Fruit fly (Drosophila melanogaster): Measurements from ENCODE around the gene CG17186.
A peak's percentile ranks its signal among the peaks of the same experiment; 100 is the strongest.

The CG17186 gene

DNA sequence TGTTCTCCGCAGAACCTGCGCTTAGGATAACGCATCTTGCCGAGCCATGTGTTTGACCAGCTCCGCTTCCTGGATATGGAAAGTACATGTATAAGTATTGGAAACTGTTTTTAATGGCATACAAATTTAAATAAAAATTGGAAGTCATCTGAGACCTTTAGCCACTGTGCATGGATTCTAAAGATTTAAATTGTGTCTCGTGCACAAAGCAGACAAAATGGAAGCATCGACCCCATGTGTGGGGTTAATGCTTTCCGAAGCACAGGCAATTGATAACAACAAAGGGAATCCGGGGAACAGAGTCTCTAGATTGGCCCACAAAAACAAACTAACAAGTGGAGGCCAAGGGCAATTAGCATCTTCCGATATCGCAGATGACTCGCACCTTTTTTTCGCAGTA, 24.4 kb upstream of the CG17186 start:
- TF ChIP-seq CG17801 (GFP tag; optimal IDR thresholded peaks at IDR 0.05; ENCODE audit: partially characterized antibody): no peak

DNA sequence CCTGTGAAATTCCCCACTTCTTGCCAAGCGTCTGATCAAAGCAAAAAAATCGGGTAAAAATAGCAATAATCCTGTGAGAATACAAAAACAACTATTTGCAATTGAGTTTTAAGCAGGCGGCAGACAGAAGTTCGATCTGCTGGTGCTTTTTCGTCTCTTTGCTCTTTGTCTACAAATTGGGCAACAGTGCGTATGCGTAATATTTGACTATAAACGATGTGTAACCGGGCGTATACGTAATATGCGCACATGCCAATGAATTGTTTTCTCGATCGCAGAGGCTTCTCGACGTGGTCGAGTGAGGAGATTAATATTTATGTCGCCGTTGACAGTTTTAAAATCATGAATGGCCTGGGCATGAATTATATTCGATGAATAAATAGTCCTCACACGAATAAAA, 18.0 kb upstream of the CG17186 start:
- no peak for TF ChIP-seq CG17801 (GFP tag; optimal IDR thresholded peaks at IDR 0.05; ENCODE audit: partially characterized antibody)

DNA sequence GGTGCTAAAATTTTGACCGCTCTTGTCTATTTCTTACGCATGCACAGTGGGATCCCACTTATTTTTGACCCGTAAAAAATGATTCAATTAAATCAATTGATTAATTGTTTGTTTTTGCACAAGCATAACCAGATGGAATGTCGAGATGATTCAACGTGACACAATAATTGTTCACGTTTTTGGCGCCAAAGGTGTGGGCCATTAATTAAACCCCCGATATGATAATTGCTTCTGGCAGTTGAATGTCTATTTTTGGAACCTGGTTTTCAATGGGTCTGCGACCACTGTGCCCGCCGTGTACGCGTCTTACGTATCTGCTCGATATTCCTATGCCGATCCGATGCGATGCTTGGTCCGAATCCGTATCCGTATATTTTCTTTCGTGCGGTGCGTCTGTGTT, 14.7 kb upstream of the CG17186 start:
- TF ChIP-seq CG17801 (GFP tag; optimal IDR thresholded peaks at IDR 0.05; ENCODE audit: partially characterized antibody): peak; percentile 16

DNA sequence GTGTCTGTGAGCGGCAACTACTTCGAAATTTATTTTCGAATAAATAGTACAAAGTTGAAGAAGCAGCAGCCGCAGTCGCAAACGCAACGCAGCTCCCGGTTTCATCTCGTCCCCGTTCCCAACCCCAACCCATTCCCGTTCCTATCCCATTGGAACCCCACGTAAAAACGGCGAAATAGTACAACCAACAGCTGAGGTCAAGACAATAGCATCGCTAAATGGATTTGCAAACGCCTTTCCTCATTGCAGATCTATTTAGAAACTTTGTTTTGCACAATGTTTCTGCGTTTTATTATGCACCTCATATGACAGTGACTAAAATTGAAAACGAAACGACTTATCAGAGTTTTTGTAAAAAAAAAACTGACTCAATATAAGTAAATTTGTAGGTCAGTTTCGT, 14.0 kb upstream of the CG17186 start:
- TF ChIP-seq CG17801 (GFP tag; optimal IDR thresholded peaks at IDR 0.05; ENCODE audit: partially characterized antibody): no peak

DNA sequence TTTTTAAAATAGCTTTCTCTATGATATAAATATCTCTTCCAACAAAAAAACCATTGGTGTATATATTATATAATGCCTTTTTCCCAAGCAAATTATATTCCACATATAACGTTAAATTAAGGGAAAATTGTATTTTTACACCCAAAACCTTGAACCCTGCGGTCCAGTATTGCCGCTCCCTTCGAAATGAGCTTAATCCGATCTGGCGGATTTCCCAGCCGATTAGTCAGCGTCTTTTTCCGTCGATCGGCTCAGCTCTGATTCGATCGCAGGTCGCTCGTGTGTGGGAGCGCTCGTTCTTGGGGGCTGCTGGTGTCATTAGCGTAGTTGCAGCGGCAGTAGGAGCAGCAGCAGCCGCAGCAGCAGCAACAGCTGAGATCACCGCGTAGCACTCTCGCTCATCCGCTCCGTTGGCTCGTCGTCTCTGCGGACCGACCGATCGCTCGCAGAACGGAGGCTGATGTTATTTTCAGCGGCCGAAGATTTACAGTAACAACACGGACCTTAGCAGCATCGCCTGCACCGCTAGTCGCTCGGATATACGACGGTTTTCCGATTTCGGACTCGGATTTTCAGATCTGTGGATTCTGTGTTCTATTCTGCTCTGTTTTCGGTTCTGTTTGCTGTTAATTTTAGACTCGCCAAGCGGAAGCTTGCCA, 13.2 kb upstream of the CG17186 start, which contains the start of gene CG4733:
TSS of gene CG4733 (plus strand) at position 350 of the 659 bp plus-strand sequence.
- peak; percentile 2 for TF ChIP-seq CG17801 (GFP tag; optimal IDR thresholded peaks at IDR 0.05; ENCODE audit: partially characterized antibody)

DNA sequence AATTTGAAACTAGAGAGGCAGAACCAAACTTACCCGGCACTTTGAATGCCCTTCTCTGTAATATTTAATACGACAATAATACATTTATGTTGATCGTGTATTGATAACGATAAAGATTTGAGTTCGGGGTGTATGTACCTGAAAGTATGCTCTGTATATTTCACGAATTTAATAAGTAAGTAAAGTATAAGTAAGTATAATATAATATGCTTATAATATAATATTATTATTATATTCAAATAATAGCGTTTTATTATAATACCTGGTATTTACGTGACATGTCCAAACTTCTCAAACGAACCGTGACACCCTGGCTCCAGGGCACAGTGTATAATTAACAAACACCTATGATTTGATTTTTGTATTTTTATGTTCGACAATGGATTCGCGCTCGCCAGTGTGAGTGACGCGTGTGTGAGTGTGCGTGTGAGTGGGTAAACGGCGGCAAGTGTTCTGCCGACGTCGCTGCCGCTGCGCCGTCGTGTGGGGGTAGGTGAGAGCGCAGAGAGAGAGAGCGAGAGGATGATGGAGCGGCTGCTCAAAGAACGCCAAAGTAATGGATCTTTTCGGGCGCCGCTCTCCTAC, 12.4 kb upstream of the CG17186 start:
- TF ChIP-seq CG17801 (GFP tag; optimal IDR thresholded peaks at IDR 0.05; ENCODE audit: partially characterized antibody): no peak

DNA sequence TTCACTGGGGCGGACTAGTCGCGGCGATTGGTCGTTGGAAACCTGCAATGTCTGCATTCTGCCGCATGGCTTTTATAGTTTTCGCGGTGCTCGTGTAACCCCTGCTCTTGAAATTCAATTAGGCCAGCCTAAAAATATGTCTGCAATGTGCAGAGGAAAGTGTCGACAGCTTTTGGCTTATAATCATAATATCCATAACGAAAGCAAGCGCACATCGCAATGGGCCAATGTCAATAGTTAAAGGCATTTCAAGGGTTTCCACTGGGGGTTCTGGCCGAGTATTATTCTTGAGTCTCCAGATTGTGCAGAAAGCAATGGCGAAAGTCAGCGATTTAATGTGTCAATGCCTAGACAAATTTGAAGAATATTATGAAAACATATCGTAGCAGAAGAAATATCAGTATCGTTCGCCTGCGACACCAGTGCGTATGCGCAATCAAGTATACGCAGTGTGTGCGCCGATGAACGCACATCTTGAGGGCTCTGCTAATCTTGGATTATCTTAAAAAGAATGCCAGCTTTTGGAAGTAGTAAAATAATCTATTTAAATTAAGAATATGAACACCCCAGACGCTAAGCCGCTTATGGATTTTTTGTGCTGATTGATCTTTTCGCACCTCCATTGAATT, 11.0 kb upstream of the CG17186 start, which contains the start of gene ninaE:
TSS of gene ninaE (minus strand) at position 51 of the 629 bp plus-strand sequence.
- TF ChIP-seq CG17801 (GFP tag; optimal IDR thresholded peaks at IDR 0.05; ENCODE audit: partially characterized antibody): no peak

DNA sequence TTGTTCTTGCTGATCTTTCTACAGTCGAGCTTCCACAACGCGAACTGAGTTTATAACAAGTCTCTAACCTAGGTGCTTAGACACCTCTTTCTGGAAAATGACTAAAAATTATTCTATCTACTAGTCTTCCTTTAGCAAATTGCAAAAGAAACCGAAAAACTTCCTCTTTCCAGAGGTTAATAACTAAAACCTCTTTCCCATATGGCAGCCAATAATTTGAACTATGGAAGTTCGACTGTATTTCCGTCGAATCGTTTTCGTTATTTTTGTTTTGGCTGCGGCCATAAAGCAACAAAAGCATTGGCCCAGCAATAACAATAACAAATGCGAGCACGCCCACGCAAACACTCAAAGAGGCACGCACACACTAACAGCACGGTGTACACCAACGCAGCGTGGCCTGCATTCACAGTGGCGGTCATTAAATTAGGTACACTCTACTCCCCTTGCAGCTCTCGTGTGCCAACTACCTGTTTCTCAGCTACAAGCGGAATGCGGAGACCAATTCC, 3.2 kb upstream of the CG17186 start:
- peak; percentile 84 for TF ChIP-seq CG17801 (GFP tag; optimal IDR thresholded peaks at IDR 0.05; ENCODE audit: partially characterized antibody)

DNA sequence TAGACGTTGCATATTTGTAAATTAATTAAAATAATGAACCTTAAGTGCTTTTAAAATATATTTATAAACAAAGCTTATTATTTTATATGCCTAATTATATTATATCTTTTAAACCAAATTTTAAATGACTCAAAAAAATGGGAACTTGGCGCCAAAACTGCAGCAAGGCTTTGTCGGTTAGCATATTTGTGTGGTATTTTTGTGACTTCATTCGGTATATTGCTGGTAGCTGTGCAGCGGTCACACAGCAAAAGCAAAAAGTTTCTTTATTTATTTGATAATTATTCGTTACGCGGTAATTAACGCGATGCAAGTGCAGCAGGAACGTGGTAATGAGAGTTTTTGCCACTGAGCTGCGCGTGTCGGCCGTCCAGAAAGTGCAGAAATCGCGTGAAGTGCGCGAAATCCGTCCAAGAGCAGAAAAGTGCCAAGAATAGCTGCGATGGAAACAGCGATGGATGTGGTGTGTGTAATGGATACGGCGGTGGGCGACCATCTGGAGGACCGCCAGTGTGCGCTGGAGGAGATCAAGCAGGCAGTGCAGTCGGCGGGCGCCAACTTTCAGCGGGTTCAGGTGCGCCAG, 2.2 kb upstream of the CG17186 start, which contains the start of gene Ask1:
TSS of gene Ask1 (plus strand) at position 250 of the 583 bp plus-strand sequence.
- TF ChIP-seq CG17801 (GFP tag; optimal IDR thresholded peaks at IDR 0.05; ENCODE audit: partially characterized antibody): no peak

DNA sequence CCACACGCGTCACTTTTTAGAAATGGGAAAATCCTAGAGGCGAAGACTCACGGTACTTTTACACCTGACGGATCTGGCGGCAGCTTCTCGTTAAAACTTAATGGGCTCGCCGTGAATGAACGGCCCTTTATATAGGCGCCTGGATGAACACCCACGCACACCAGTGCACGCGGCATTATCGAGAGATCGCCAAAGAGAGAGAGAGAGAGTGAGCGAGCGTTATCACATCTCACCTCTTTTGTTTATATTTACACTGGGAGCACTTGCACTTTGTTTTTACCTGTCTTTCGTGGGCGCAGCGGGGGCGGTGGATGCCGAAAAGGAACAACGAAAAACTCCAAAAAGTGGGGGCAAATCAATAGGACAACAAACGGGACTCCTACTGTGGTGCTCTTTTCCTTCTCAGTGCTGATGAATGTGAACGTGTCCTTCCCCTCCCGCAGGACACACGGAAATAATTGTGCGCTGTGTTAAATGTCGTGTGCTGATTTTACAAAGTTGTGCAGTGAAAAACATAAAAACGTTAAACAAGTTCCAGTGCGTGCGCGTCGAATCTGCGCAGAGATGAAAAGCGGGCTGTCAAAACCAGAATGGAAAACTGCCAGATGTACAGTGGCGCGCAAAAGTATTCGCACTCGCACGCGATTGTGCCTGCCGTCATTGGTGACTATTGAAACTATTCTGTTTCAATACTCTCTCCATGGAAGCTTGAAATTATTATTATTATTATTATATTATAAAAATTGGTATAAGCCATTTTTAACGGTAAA, 2.0 kb downstream of the CG17186 start, which contains the start of gene Mrp5:
TSS of gene Mrp5 (minus strand) at position 561 of the 770 bp plus-strand sequence.
- no peak for TF ChIP-seq CG17801 (GFP tag; optimal IDR thresholded peaks at IDR 0.05; ENCODE audit: partially characterized antibody)

DNA sequence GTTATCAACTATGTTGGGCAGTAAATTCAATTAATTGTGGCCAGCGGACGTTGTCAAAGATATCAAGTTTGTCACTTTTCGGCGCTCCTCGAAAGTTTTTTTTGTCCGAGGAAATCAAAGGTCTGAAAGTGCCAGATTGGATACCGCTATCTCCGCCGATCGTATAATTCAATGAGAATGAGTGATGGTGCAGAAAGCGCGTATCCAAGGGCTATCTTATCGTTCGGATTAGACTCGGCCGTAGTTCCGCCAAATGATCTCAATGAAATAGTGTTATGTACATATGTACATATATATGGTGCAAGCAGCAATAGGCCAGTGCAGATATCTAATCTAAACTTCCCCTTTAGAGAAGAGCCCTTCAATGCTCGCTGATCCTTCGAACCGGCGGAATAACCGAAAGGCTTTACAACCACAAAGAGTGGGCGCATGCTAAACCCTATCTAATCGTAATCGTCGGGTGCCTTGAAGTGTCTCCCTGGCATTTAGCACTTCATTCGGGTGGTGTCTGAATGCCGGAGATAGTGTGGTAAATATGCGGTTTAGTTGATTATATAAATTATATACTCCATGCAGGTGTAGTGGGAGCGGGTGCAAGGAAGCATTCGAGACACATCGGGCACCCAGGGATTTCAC, 4.1 kb downstream of the CG17186 start:
- no peak for TF ChIP-seq CG17801 (GFP tag; optimal IDR thresholded peaks at IDR 0.05; ENCODE audit: partially characterized antibody)

DNA sequence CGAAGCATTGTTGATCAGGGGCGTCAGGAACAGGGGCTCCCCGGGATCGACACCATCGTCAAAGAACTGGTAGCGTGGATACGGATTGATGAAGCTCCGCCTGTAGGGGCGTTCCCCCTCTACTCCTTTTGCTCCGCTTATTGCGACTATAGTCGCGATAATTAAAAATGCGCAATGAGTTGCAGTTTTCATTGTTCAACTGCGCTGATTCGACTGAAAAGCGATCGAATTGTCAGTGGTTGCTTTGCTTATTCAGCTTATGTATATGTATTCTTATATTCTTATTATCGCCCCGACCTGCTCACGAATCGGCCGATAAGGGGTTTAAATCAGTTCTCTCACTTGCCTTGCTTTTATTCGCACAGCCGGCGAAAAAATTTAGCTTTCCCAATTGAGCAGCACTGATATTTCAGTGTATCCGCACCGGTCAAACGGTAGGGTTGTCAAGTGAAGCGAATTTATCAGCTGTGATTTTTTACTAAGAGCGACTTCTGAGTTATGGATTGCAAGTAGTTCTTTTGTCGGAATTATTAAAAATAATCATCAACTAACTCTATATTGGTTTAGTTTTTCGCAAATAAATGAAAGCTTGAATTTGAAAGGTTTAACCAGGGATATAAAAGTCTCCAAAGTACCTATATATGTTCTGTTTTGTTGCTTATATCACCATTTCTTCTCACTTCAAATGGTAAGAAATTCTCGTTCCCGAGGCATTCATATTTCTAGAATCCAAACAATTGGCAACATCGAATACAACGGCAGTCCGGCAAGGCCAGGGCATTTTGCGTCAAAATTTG, 13.1 kb downstream of the CG17186 start, which contains the start of the genes CG4572 and CG4686:
TSS of gene CG4572 (minus strand) at position 415 of the 797 bp plus-strand sequence.
TSS of gene CG4686 (plus strand) at position 518 of the 797 bp plus-strand sequence.
- peak; percentile 85 for TF ChIP-seq CG17801 (GFP tag; optimal IDR thresholded peaks at IDR 0.05; ENCODE audit: partially characterized antibody)

DNA sequence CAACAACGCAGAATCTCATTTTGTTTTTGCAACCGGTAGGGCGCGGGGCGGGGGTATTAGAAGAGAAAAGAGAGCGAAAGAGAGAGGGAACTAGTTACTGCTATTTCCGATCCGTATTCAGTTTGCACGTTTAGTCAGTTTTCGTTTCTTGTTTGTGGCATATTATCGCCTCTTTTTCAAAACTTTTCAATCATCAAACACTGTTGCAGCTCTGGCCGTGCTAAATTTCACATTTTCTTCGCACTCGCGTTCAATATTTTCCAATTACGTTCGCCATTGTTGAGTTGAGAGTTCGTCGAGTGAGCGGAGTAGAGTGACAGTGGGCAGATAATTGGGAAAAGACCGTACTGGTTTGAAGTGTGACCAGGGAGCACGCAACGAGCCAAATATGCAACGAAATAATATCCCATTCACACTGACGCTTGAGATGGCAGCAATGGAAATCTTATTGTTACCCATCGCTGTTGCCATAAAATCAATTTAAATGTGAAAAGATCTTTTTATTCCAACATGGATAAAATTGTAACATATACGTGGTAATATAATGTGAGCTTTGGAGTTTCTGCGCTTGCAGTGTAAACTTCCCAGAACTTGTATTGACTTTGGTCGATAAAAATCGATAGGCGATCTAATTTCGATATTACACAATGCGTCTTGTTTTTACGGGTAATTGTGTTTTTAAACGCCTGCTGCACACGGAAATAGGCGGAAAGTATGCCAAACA, 16.2 kb downstream of the CG17186 start, which contains the start of the genes Ire1 and Mrm2:
TSS of gene Ire1 (minus strand) at position 296 of the 724 bp plus-strand sequence.
TSS of gene Mrm2 (plus strand) at position 615 of the 724 bp plus-strand sequence.
- peak; percentile 35 for TF ChIP-seq CG17801 (GFP tag; optimal IDR thresholded peaks at IDR 0.05; ENCODE audit: partially characterized antibody)

All from ovary, adult (tissue).